Fruit fly (Drosophila melanogaster): ENCODE data around the gene CG42504.

dm6 chr3R:11999074-11999473 is 32.5 kb downstream of the CG42504 start, which contains the start of gene Ect3:
- no peak for TF ChIP-seq CG17806 (tag; optimal IDR thresholded peaks at IDR 0.05)
- 0 out of 2 replicates have a peak, but pooled peaks have one; percentile 26 for TF ChIP-seq CG12605 (GFP tag; IDR thresholded peaks at IDR 0.05)
- no peak for TF ChIP-seq D1 (tag; optimal IDR thresholded peaks at IDR 0.05)
- no peak for TF ChIP-seq Pif1B (GFP tag; optimal IDR thresholded peaks at IDR 0.05)
- no peak for TF ChIP-seq CG8159 (tag; optimal IDR thresholded peaks at IDR 0.05)
- TF ChIP-seq EcR (GFP tag; optimal IDR thresholded peaks at IDR 0.05): no peak
- TF ChIP-seq CG9948 (tag; optimal IDR thresholded peaks at IDR 0.05): no peak

Measured in whole organism, pupa.